Fruit fly (Drosophila melanogaster): ENCODE data around the gene prc.

- TF ChIP-seq pan (optimal IDR thresholded peaks at IDR 0.05) (no peak), dmrt93B (GFP tag; optimal IDR thresholded peaks at IDR 0.05) (no peak), tai (GFP tag; optimal IDR thresholded peaks at IDR 0.05) (no peak), brk (GFP tag; optimal IDR thresholded peaks at IDR 0.05) (no peak), CG9705 (GFP tag; optimal IDR thresholded peaks at IDR 0.05) (no peak), Dfd (GFP tag; optimal IDR thresholded peaks at IDR 0.05) (no peak), Mio (GFP tag; optimal IDR thresholded peaks at IDR 0.05) (no peak)
Observed at dm6 chr3L:11992960-11993359, 27.0 kb upstream of the prc start, which contains the start of gene viaf.

Data from whole organism, wandering third instar larva.